Fruit fly (Drosophila melanogaster) S2 (cell line): ENCODE results near the gene Cyp4e3.

Experiments used
- CG8478 ChIP-seq: fragments of >200 bp; optimal IDR thresholded peaks from 2 replicates; lab custom pipeline; 2018
- CTCF ChIP-seq, 2 experiments: fragments of >200 bp; optimal IDR thresholded peaks; 2 replicates each; lab custom pipeline; 2018

dm6 chr2L:9707103-9707502 is 42.8 kb downstream of the Cyp4e3 start:
- TF ChIP-seq CG8478 (lab: Kevin White, UChicago): no peak
- TF ChIP-seq CTCF (optimal IDR thresholded peaks at IDR 0.05; lab: Kevin White, UChicago): no peak
